Worm (Caenorhabditis elegans): ENCODE data around the gene tsp-11.

DNA sequence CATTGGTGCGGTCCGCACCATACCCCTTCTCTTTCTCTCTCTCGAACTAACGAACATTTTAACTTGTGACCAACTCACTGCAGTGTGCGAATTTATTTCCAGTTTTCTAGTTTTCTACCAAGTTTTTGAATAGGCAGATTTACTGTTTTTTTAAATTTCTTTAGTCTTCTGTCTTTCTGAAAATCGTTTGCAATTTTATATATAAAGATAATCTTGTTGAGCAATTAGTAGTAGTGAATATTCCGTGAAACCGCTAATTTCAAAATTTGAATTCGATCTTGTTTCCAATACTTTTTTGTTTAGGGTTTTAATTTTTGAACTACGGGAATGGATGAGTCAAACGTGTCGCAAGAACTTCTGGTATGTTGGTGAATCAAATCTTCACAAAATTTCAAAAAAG, 20.9 kb downstream of the tsp-11 start, which contains the start of gene Y81B9A.2:
- TF ChIP-seq klf-2 (GFP tag; conservative IDR thresholded peaks at IDR 0.05) (no peak), cog-1 (tag; optimal IDR thresholded peaks at IDR 0.05) (no peak), T22C8.4 (GFP tag; IDR thresholded peaks at IDR 0.05) (no peak)

Measured in whole organism, midembryonic.